Worm (Caenorhabditis elegans) whole organism, L1 larva: ENCODE measurements around the gene twk-28.
A peak's percentile ranks its signal among the peaks of the same experiment; 100 is the strongest.

ENCODE experiments used
- F16B12.6 ChIP-seq: fragments of 150-350 bp; optimal IDR thresholded peaks from 2 replicates; lab custom pipeline; 2014; ENCODE audit warnings: missing biosample characterization, missing genetic modification characterization
- aha-1 ChIP-seq: fragments of 150-350 bp; optimal IDR thresholded peaks from 2 replicates; lab custom pipeline; 2014; ENCODE audit warnings: missing biosample characterization, missing genetic modification characterization
- ama-1 ChIP-seq: fragments of 150-350 bp; optimal IDR thresholded peaks from 2 replicates; lab custom pipeline; 2014
- blmp-1 ChIP-seq: fragments of 150-350 bp; optimal IDR thresholded peaks from 2 replicates; lab custom pipeline; 2014; ENCODE audit warnings: missing biosample characterization, missing genetic modification characterization
- ceh-88 ChIP-seq: fragments of 200-800 bp; sonication (Bioruptor generic); IDR thresholded peaks from 2 replicates; pipeline ENCODE4 v1.3.6; 2022; ENCODE audit warnings: missing genetic modification characterization, missing compliant biosample characterization
- dsc-1 ChIP-seq: sonication (generic microtip); optimal IDR thresholded peaks from 2 replicates; lab custom pipeline; 2016; ENCODE audit warnings: mild to moderate bottlenecking, missing genetic modification characterization, missing compliant biosample characterization
- efl-1 ChIP-seq, 4 experiments: fragments of 150-350 bp; optimal IDR thresholded peaks in 3 of 4; peaks in 1 of 4; 1 replicate in 1 of 4; 2 replicates in 3 of 4; lab custom pipeline; 2014; ENCODE audit warnings: missing biosample characterization in 2 of 4, missing genetic modification characterization in 2 of 4, missing genetic modification reagents in 2 of 4
- egl-13 ChIP-seq: sonication (generic microtip); optimal IDR thresholded peaks from 2 replicates; lab custom pipeline; 2016; ENCODE audit warnings: missing genotype, missing genetic modification reagents, missing genetic modification characterization, missing compliant biosample characterization
- egl-27 ChIP-seq, 2 experiments: fragments of 150-350 bp in 1 of 2; sonication (generic microtip); optimal IDR thresholded peaks; 3 replicates each; lab custom pipeline; 2017 to 2018; ENCODE audit warnings: missing biosample characterization in 2 of 2, missing genetic modification characterization in 2 of 2, missing genetic modification reagents in 2 of 2
- elt-2 ChIP-seq: sonication (generic microtip); optimal IDR thresholded peaks from 2 replicates; lab custom pipeline; 2016; ENCODE audit warnings: missing genetic modification characterization, mild to moderate bottlenecking, inconsistent platforms, missing compliant biosample characterization, missing genetic modification reagents
- elt-3 ChIP-seq, 6 experiments: fragments of 150-350 bp in 1 of 6; sonication (generic microtip); optimal IDR thresholded peaks; 2 replicates each; lab custom pipeline; 2017 to 2018; ENCODE audit warnings: missing biosample characterization in 6 of 6, missing genetic modification characterization in 6 of 6, inconsistent platforms in 1 of 6
- ets-5 ChIP-seq: fragments of 200-800 bp; sonication (Bioruptor generic); IDR thresholded peaks from 2 replicates; pipeline ENCODE4 v1.3.6; 2022; ENCODE audit warnings: missing genetic modification characterization, missing compliant biosample characterization
- fkh-8 ChIP-seq: sonication (generic microtip); optimal IDR thresholded peaks from 2 replicates; lab custom pipeline; 2016; ENCODE audit warnings: mild to moderate bottlenecking, missing genetic modification characterization, missing compliant biosample characterization
- grh-1 ChIP-seq: fragments of 200-800 bp; sonication (Bioruptor generic); IDR thresholded peaks from 2 replicates; pipeline ENCODE4 v1.3.6; 2022; ENCODE audit warnings: missing genetic modification reagents, missing genetic modification characterization, missing compliant biosample characterization
- isw-1 ChIP-seq: fragments of 200-800 bp; sonication (Bioruptor generic); IDR thresholded peaks from 2 replicates; pipeline ENCODE4 v1.3.6; 2022; ENCODE audit warnings: missing genetic modification characterization, missing compliant biosample characterization
- jun-1 ChIP-seq: fragments of 150-350 bp; optimal IDR thresholded peaks from 2 replicates; lab custom pipeline; 2014; ENCODE audit warnings: missing biosample characterization, missing genetic modification reagents, missing genetic modification characterization
- lin-14 ChIP-seq: fragments of 200-800 bp; sonication (Bioruptor generic); optimal IDR thresholded peaks from 2 replicates; lab custom pipeline; 2018; ENCODE audit warnings: mild to moderate bottlenecking, missing genetic modification characterization, moderate library complexity, missing compliant biosample characterization
- lin-35 ChIP-seq, 2 experiments: fragments of 150-350 bp; optimal IDR thresholded peaks; 2 replicates each; lab custom pipeline; 2014; ENCODE audit warnings: missing biosample characterization in 2 of 2, missing genetic modification characterization in 2 of 2, missing genetic modification reagents in 2 of 2
- mdl-1 ChIP-seq, 2 experiments: fragments of 150-350 bp; optimal IDR thresholded peaks; 2 replicates each; lab custom pipeline; 2014 to 2017; ENCODE audit warnings: missing biosample characterization in 2 of 2, missing genetic modification characterization in 2 of 2, inconsistent platforms in 1 of 2
- nhr-11 ChIP-seq: fragments of 150-350 bp; optimal IDR thresholded peaks from 2 replicates; lab custom pipeline; 2014; ENCODE audit warnings: missing biosample characterization, missing genetic modification characterization
- nhr-19 ChIP-seq: fragments of 200-800 bp; sonication (Bioruptor generic); conservative IDR thresholded peaks from 2 replicates; pipeline ENCODE4 v1.3.6; 2022; ENCODE audit warnings: missing genetic modification characterization, missing compliant biosample characterization
- nhr-20 ChIP-seq: sonication (generic microtip); optimal IDR thresholded peaks from 2 replicates; lab custom pipeline; 2016; ENCODE audit warnings: mild to moderate bottlenecking, missing genetic modification characterization, missing compliant biosample characterization
- nhr-28 ChIP-seq: fragments of 150-350 bp; optimal IDR thresholded peaks from 2 replicates; lab custom pipeline; 2014; ENCODE audit warnings: missing biosample characterization, missing genetic modification characterization
- nhr-47 ChIP-seq: sonication (generic microtip); optimal IDR thresholded peaks from 2 replicates; lab custom pipeline; 2016; ENCODE audit warnings: mild to moderate bottlenecking, missing genetic modification characterization, moderate library complexity, missing compliant biosample characterization
- nhr-76 ChIP-seq: sonication (generic microtip); optimal IDR thresholded peaks from 2 replicates; lab custom pipeline; 2017; ENCODE audit warnings: missing biosample characterization, missing genetic modification characterization
- nhr-77 ChIP-seq: fragments of 150-350 bp; optimal IDR thresholded peaks from 2 replicates; lab custom pipeline; 2014; ENCODE audit warnings: missing biosample characterization, missing genetic modification characterization
- nhr-85 ChIP-seq: sonication (generic microtip); peaks from one replicate; lab custom pipeline; 2016; ENCODE audit warnings: missing genetic modification characterization, inconsistent platforms, missing compliant biosample characterization
- nhr-90 ChIP-seq: sonication (generic microtip); optimal IDR thresholded peaks from 2 replicates; lab custom pipeline; 2016; ENCODE audit warnings: mild to moderate bottlenecking, missing genetic modification characterization, missing compliant biosample characterization; ENCODE audit not compliant: poor library complexity
- skn-1 ChIP-seq: fragments of 150-350 bp; optimal IDR thresholded peaks from 2 replicates; lab custom pipeline; 2014; ENCODE audit warnings: missing biosample characterization, missing genetic modification characterization
- sptf-1 ChIP-seq: fragments of 150-350 bp; optimal IDR thresholded peaks from 2 replicates; lab custom pipeline; 2014; ENCODE audit warnings: missing biosample characterization, missing genetic modification characterization
- sup-37 ChIP-seq: fragments of 200-800 bp; sonication (Bioruptor generic); optimal IDR thresholded peaks from 2 replicates; lab custom pipeline; 2018; ENCODE audit warnings: mild to moderate bottlenecking, missing genetic modification characterization, missing compliant biosample characterization
- unc-98 ChIP-seq: fragments of 200-800 bp; sonication (Bioruptor generic); IDR thresholded peaks from 2 replicates; pipeline ENCODE4 v1.3.6; 2022; ENCODE audit warnings: missing genetic modification characterization, missing compliant biosample characterization
- xbp-1 ChIP-seq: sonication (generic microtip); optimal IDR thresholded peaks from 2 replicates; lab custom pipeline; 2016; ENCODE audit warnings: missing genetic modification characterization, missing compliant biosample characterization
- ztf-11 ChIP-seq, 2 experiments: sonication (generic microtip); optimal IDR thresholded peaks; 2 replicates each; lab custom pipeline; 2016 to 2017; ENCODE audit warnings: missing genetic modification characterization in 2 of 2, missing biosample characterization in 1 of 2, missing compliant biosample characterization in 1 of 2

twk-28 gene

ce11 chrX:4248417-4248816 is 30.7 kb downstream of the twk-28 start (continued):
- TF ChIP-seq fkh-8 (tag; lab: Kevin White, UChicago), result no peak
- TF ChIP-seq nhr-76 (tag; lab: Kevin White, UChicago), result no peak
- no peak for TF ChIP-seq nhr-28 (tag; lab: Kevin White, UChicago)
- no peak for TF ChIP-seq unc-98
- TF ChIP-seq lin-14 (GFP tag; lab: Kevin White, UChicago), result peak; percentile 30
- TF ChIP-seq F16B12.6, result no peak
- no peak for TF ChIP-seq sup-37 (GFP tag; lab: Kevin White, UChicago)
- no peak for TF ChIP-seq ets-5
- TF ChIP-seq nhr-11 (tag; lab: Kevin White, UChicago), result no peak
- TF ChIP-seq egl-13, result no peak

ce11 chrX:4246867-4247591 is 32.1 kb downstream of the twk-28 start, which contains the start of gene F48D6.4:
TSS of gene F48D6.4 (minus strand) at chrX:4247212.
- TF ChIP-seq isw-1 (GFP tag; lab: Robert Waterston, UW) (no peak), ama-1 (lab: Kevin White, UChicago) (peak; percentile 11), ceh-88 (no peak), aha-1 (no peak), jun-1 (tag; lab: Kevin White, UChicago) (no peak), sptf-1 (tag; lab: Kevin White, UChicago) (no peak), egl-27 (tag; optimal IDR thresholded peaks at IDR 0.05; lab: Kevin White, UChicago) (no peak), grh-1 (GFP tag; lab: Robert Waterston, UW) (no peak), nhr-47 (tag; lab: Kevin White, UChicago) (no peak), dsc-1 (tag; lab: Kevin White, UChicago) (no peak), elt-2 (tag; lab: Kevin White, UChicago) (peak; percentile 33), skn-1 (tag; lab: Kevin White, UChicago) (no peak), nhr-77 (no peak), nhr-28 (tag; lab: Kevin White, UChicago) (no peak), nhr-85 (tag; lab: Kevin White, UChicago) (peak; percentile 14), efl-1 (optimal IDR thresholded peaks at IDR 0.05; lab: Kevin White, UChicago) (no peak), efl-1 (GFP tag; optimal IDR thresholded peaks at IDR 0.05 in 1 of 2; lab: Kevin White, UChicago) (peak in 1 of 2 experiments; percentile 23)

- TF ChIP-seq elt-3 (tag; optimal IDR thresholded peaks at IDR 0.05; lab: Kevin White, UChicago) (peak in 1 of 6 experiments; percentile 37), nhr-19 (GFP tag; lab: Robert Waterston, UW) (0 out of 2 replicates have a peak, but pooled peaks have one; percentile 10), xbp-1 (tag; lab: Kevin White, UChicago) (no peak), ama-1 (lab: Kevin White, UChicago) (peak; percentile 89), lin-35 (GFP tag; optimal IDR thresholded peaks at IDR 0.05; lab: Kevin White, UChicago) (peak in 1 of 2 experiments; percentile 49), mdl-1 (tag; optimal IDR thresholded peaks at IDR 0.05; lab: Kevin White, UChicago) (peak in 1 of 2 experiments; percentile 19), blmp-1 (tag; lab: Kevin White, UChicago) (peak; percentile 56), elt-2 (tag; lab: Kevin White, UChicago) (peak; percentile 32), ztf-11 (tag; optimal IDR thresholded peaks at IDR 0.05; lab: Kevin White, UChicago) (no peak), nhr-90 (tag; lab: Kevin White, UChicago) (peak; percentile 55)
Measured at ce11 chrX:4246237-4246697, 32.9 kb downstream of the twk-28 start.

- peak; percentile 1 for TF ChIP-seq nhr-20 (tag; lab: Kevin White, UChicago)
- no peak for TF ChIP-seq blmp-1 (tag; lab: Kevin White, UChicago)
- TF ChIP-seq lin-35 (GFP tag; optimal IDR thresholded peaks at IDR 0.05; lab: Kevin White, UChicago), result peak in 1 of 2 experiments; percentile 55
- peak; percentile 49 for TF ChIP-seq nhr-19 (GFP tag; lab: Robert Waterston, UW)
- peak; percentile 74 for TF ChIP-seq elt-2 (tag; lab: Kevin White, UChicago)
- no peak for TF ChIP-seq efl-1 (optimal IDR thresholded peaks at IDR 0.05; lab: Kevin White, UChicago)
- peak in 1 of 2 experiments; percentile 78 for TF ChIP-seq efl-1 (GFP tag; optimal IDR thresholded peaks at IDR 0.05 in 1 of 2; lab: Kevin White, UChicago)
Measured at ce11 chrX:4245124-4245523, 34.0 kb downstream of the twk-28 start.
